Worm (Caenorhabditis elegans): ENCODE results near the gene C03B1.10.

DNA sequence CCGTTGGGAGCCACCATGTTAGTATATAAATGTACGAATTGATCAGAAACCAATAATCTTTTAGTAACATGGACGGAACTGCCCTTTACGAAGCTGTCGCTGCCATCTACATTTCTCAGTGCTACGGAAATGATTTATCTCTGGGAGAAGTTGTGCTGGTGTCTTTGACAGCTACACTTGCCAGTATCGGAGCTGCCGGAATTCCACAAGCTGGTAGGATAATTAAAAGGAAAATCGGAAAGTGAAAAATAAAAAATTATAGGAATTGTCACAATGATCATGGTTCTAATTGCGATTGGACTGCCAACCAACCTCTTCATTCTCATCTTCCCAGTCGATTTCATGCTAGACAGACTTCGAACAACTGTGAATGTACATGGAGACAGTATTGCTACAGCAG is 48.2 kb upstream of the C03B1.10 start:
- no peak for TF ChIP-seq cog-1 (tag; optimal IDR thresholded peaks at IDR 0.05)
- TF ChIP-seq klf-2 (GFP tag; conservative IDR thresholded peaks at IDR 0.05) = no peak
- no peak for TF ChIP-seq flt-1 (GFP tag; IDR thresholded peaks at IDR 0.05)
- no peak for TF ChIP-seq med-1 (GFP tag; optimal IDR thresholded peaks at IDR 0.05; ENCODE audit: insufficient read depth)

All from whole organism, midembryonic.